Worm (Caenorhabditis elegans) whole organism, mixed stage, embryonic: ENCODE data around the gene C40A11.7.
A peak's percentile ranks its signal among the peaks of the same experiment; 100 is the strongest.

ENCODE experiments used
- ceh-39 ChIP-seq: fragments of 150-350 bp; optimal IDR thresholded peaks from 2 replicates; lab custom pipeline; 2014; ENCODE audit warnings: missing biosample characterization, missing genetic modification characterization
- elt-1 ChIP-seq: sonication (generic microtip); optimal IDR thresholded peaks from 2 replicates; lab custom pipeline; 2017; ENCODE audit warnings: missing genetic modification characterization, mild to moderate bottlenecking, missing compliant biosample characterization, antibody characterized with exemption, moderate library complexity, borderline replicate concordance; ENCODE audit not compliant: insufficient read depth
- nhr-12 ChIP-seq: fragments of 150-350 bp; optimal IDR thresholded peaks from 2 replicates; lab custom pipeline; 2014; ENCODE audit warnings: missing biosample characterization, missing genetic modification characterization
- nhr-237 ChIP-seq: fragments of 150-350 bp; optimal IDR thresholded peaks from 2 replicates; lab custom pipeline; 2014; ENCODE audit warnings: missing biosample characterization, missing genetic modification characterization
- nhr-28 ChIP-seq: fragments of 150-350 bp; optimal IDR thresholded peaks from 2 replicates; lab custom pipeline; 2014; ENCODE audit warnings: missing biosample characterization, missing genetic modification characterization
- snpc-4 ChIP-seq: fragments of 150-350 bp; optimal IDR thresholded peaks from 2 replicates; lab custom pipeline; 2014; ENCODE audit warnings: missing biosample characterization, missing genetic modification characterization
- unc-120 ChIP-seq: sonication (generic microtip); optimal IDR thresholded peaks from 2 replicates; lab custom pipeline; 2017; ENCODE audit warnings: missing genetic modification characterization, missing compliant biosample characterization; ENCODE audit not compliant: poor library complexity, severe bottlenecking
- unc-39 ChIP-seq: fragments of 150-350 bp; optimal IDR thresholded peaks from 2 replicates; lab custom pipeline; 2014; ENCODE audit warnings: missing biosample characterization, missing genetic modification characterization

DNA sequence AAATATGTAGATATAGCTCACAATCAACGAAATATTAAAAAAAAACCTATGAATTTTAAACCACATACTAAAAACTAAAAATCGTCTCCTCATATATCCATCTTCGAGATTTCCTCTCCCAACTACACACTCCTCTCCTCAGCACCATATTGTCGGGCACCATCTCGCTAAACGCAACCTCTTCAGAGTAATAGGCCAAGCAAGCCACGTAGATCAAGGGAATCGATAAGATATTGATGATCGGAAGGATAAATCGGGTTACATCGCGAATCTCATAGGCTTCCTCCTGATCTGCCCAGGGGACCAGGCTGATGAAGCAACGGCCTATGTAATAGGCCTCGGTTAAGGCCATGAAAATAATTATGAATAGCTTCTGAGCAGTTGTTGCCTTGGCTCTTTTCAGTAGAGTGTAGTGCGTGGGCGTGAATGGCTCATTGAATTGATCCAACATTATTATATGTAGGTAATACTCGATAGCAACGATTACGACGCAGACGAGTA lies at the start of gene C40A11.7, which contains the start of gene C40A11.8:
- no peak for TF ChIP-seq nhr-12 (tag; lab: Kevin White, UChicago)
- no peak for TF ChIP-seq snpc-4 (tag; lab: Kevin White, UChicago)
- peak; percentile 74 for TF ChIP-seq elt-1
- TF ChIP-seq unc-39 (tag; lab: Kevin White, UChicago) = no peak
- no peak for TF ChIP-seq ceh-39 (tag; lab: Kevin White, UChicago)
- TF ChIP-seq unc-120 (tag; lab: Kevin White, UChicago) = no peak
- no peak for TF ChIP-seq nhr-237 (tag; lab: Kevin White, UChicago)
- TF ChIP-seq nhr-28 (tag; lab: Kevin White, UChicago) = no peak
